Fruit fly (Drosophila melanogaster): ENCODE data around the gene CG42449.

Gene CG42449

DNA sequence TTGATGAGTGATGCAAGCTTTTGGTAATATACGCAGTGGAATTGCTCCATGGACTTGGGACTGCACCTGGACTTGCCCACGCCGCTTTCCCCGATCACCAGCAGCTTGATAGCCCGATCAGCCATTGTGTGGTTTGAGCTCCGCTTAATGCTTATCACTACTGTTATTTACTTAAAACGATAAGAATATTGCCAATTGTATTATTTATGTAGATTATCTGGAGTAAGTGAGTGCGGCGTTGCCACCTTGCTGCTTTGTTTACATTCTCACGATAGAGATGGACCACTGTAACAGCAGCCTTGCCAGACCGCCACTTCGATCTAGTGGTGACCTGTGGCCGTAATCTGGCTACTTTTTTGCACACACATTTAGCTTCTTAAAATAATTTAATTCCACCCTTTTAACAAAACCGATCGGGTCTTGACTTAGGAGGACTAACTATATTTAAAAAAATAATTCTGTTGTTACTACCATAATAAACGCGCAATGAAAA lies 11.5 kb upstream of the CG42449 start, which contains the start of gene Rab18 (continued):
- TF ChIP-seq Hr4 (GFP tag; optimal IDR thresholded peaks at IDR 0.05) (no peak), CG6808 (GFP tag; optimal IDR thresholded peaks at IDR 0.05) (peak; percentile 17), CG7368 (GFP tag; optimal IDR thresholded peaks at IDR 0.05) (no peak), CG31627 (GFP tag; optimal IDR thresholded peaks at IDR 0.05) (peak; percentile 52), CG10631 (GFP tag; optimal IDR thresholded peaks at IDR 0.05) (no peak), Sox15 (GFP tag; optimal IDR thresholded peaks at IDR 0.05) (no peak), lz (GFP tag; optimal IDR thresholded peaks at IDR 0.05) (peak; percentile 25)

DNA sequence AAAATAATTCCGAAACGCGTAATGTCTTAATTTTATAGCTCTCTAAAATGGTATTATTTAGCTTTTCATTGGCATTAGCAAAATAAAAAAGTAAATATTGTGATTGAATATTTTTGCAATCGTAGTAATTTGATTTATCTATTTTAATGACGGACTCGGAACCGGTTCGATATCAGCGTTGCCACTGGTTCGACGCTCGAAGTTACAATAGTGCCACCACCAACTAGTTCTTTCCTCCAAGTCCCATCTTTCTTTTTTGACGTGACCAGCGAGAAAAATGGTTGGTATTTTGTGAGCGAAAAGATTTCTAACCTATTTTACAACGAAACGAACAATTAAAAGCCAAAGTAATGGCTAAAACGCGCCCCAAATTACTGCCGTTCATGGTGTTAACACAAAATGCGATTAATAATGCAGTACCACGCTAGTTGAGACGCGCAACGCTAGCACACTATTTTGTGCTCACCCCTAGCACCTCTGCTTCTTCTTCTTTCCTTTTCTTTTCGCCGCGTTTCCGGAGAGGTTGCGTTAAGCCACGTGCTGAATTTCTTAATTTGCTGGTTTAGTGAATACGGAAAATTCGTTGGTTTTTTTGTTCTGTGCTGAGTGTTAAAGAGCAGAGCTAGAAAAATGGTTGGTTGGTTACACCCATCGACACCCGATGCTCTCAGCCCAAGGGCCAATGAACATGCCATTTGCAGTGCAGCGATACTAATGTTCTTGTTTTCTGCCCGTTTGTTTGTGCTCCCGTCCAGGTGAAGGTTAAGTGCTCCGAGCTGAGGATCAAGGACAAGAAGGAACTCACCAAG lies 10.6 kb upstream of the CG42449 start, which contains the start of gene RpL35:
RpL35 (plus strand) TSS at position 159 of the 809 bp plus-strand sequence.
- TF ChIP-seq eg (GFP tag; IDR thresholded peaks at IDR 0.05): no peak
- no peak for TF ChIP-seq Eip93F (GFP tag; optimal IDR thresholded peaks at IDR 0.05)
- TF ChIP-seq CG32006 (GFP tag; optimal IDR thresholded peaks at IDR 0.05): no peak
- TF ChIP-seq Hr4 (GFP tag; optimal IDR thresholded peaks at IDR 0.05): no peak
- TF ChIP-seq CG6163 (GFP tag; IDR thresholded peaks at IDR 0.05): 0 out of 3 replicates have a peak, but pooled peaks have one; percentile 43
- TF ChIP-seq OdsH (GFP tag; optimal IDR thresholded peaks at IDR 0.05): no peak
- peak; percentile 45 for TF ChIP-seq cyc (GFP tag; optimal IDR thresholded peaks at IDR 0.05)
- peak; percentile 24 for TF ChIP-seq Hr39 (GFP tag; optimal IDR thresholded peaks at IDR 0.05)
- TF ChIP-seq Lpt (GFP tag; optimal IDR thresholded peaks at IDR 0.05): no peak
- no peak for TF ChIP-seq fd59A (GFP tag; optimal IDR thresholded peaks at IDR 0.05)
- no peak for TF ChIP-seq Blimp-1 (GFP tag; optimal IDR thresholded peaks at IDR 0.05)
- peak; percentile 22 for TF ChIP-seq CG31627 (GFP tag; optimal IDR thresholded peaks at IDR 0.05)
- TF ChIP-seq CG6808 (GFP tag; optimal IDR thresholded peaks at IDR 0.05): peak; percentile 54
- no peak for TF ChIP-seq fd85E (GFP tag; optimal IDR thresholded peaks at IDR 0.05)
- peak; percentile 22 for TF ChIP-seq vri (GFP tag; optimal IDR thresholded peaks at IDR 0.05)
- no peak; the same call in 2 of the 3 replicates for TF ChIP-seq CG8119 (GFP tag; IDR thresholded peaks at IDR 0.05)
- peak; percentile 8 for TF ChIP-seq acj6 (GFP tag; optimal IDR thresholded peaks at IDR 0.05)
- peak; percentile 71 for TF ChIP-seq CG6854 (GFP tag; optimal IDR thresholded peaks at IDR 0.05)
- TF ChIP-seq dac (GFP tag; optimal IDR thresholded peaks at IDR 0.05): no peak
- TF ChIP-seq CG9139 (GFP tag; optimal IDR thresholded peaks at IDR 0.05): peak; percentile 31
- TF ChIP-seq CG6276 (GFP tag; optimal IDR thresholded peaks at IDR 0.05): no peak
- peak; percentile 57 for TF ChIP-seq CG1621 (tag; optimal IDR thresholded peaks at IDR 0.05)
- peak; percentile 3 for TF ChIP-seq CG8632 (GFP tag; optimal IDR thresholded peaks at IDR 0.05)
- peak; percentile 83 for TF ChIP-seq Eip78C (GFP tag)
- TF ChIP-seq Sox15 (GFP tag; optimal IDR thresholded peaks at IDR 0.05): no peak
- TF ChIP-seq svp (GFP tag): peak; percentile 84
- TF ChIP-seq dsx (GFP tag; optimal IDR thresholded peaks at IDR 0.05; ENCODE audit: poor library complexity, severe bottlenecking): no peak
- peak; percentile 57 for TF ChIP-seq CG3919 (GFP tag; optimal IDR thresholded peaks at IDR 0.05)
- TF ChIP-seq Sox14 (GFP tag; optimal IDR thresholded peaks at IDR 0.05): no peak
- TF ChIP-seq Ets21C (GFP tag; optimal IDR thresholded peaks at IDR 0.05): no peak
- peak; percentile 46 for TF ChIP-seq CG7368 (GFP tag; optimal IDR thresholded peaks at IDR 0.05)
- TF ChIP-seq CG34406 (GFP tag; optimal IDR thresholded peaks at IDR 0.05): peak; percentile 5
- no peak for TF ChIP-seq CG15336 (GFP tag; IDR thresholded peaks at IDR 0.05)
- TF ChIP-seq pdm3 (GFP tag; optimal IDR thresholded peaks at IDR 0.05): no peak
- TF ChIP-seq esn (GFP tag; optimal IDR thresholded peaks at IDR 0.05): peak; percentile 63
- TF ChIP-seq CG6792 (GFP tag; optimal IDR thresholded peaks at IDR 0.05): peak; percentile 33
- peak; percentile 27 for TF ChIP-seq CG10669 (GFP tag; optimal IDR thresholded peaks at IDR 0.05)
- no peak for TF ChIP-seq CG10631 (GFP tag; optimal IDR thresholded peaks at IDR 0.05)
- TF ChIP-seq CG4318 (GFP tag; optimal IDR thresholded peaks at IDR 0.05): no peak
- TF ChIP-seq spab (GFP tag; optimal IDR thresholded peaks at IDR 0.05): no peak
- TF ChIP-seq ss (GFP tag; optimal IDR thresholded peaks at IDR 0.05): peak; percentile 56 to 66
- TF ChIP-seq fkh (GFP tag; optimal IDR thresholded peaks at IDR 0.05): no peak
- peak; percentile 58 for TF ChIP-seq topi (GFP tag; optimal IDR thresholded peaks at IDR 0.05)
- TF ChIP-seq achi (GFP tag; optimal IDR thresholded peaks at IDR 0.05): peak; percentile 33
- TF ChIP-seq salr (GFP tag; optimal IDR thresholded peaks at IDR 0.05): peak in 1 of 2 experiments; percentile 14
- TF ChIP-seq Eip75B (GFP tag; optimal IDR thresholded peaks at IDR 0.05): no peak
